Worm (Caenorhabditis elegans): ENCODE data around the gene aakb-2.

The aakb-2 gene

DNA sequence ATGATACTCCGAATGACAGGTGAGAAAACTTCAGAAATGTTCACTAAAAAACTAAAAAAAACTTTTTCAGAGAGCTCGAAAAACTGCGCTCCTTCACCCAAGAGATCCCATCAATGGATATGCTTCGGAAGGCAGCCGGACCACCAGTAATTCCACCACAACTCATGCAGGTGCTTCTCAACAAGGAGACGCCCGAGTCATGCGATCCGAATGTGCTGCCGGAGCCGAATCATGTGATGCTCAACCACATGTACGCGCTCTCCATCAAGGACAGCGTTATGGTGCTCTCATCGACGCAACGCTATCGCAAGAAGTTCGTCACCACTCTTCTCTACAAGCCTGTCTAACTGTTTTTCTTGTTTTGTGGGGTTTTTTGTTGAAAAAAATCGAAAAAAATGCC is 798 bp downstream of the aakb-2 start:
- no peak for TF ChIP-seq F37B4.10 (GFP tag; IDR thresholded peaks at IDR 0.05)

DNA sequence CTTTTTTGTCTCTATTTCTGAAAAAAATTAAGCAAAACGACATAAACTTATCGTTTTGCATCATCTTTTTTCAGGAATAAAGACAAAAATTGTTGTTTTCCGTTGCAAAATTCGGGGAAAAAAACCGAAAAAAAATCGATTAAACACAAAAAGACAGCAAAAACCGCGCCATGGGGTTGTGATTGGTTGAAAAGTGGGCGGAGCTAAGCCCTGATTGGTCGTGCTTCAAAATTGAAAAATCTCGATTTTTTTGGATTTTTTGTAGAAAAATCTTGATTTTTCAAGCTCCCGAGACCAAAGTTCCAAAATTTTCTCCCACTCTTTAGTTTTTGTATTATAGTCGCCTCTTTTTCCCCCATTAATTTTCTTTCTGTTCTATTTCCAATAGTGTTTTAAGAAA is 1.4 kb downstream of the aakb-2 start:
- TF ChIP-seq aptf-3 (GFP tag; IDR thresholded peaks at IDR 0.05) = no peak
- TF ChIP-seq pbrm-1 (GFP tag; IDR thresholded peaks at IDR 0.05) = 0 out of 2 replicates have a peak, but pooled peaks have one; percentile 21
- TF ChIP-seq Y79H2A.3 (GFP tag; conservative IDR thresholded peaks at IDR 0.05) = no peak
- 0 out of 2 replicates have a peak, but pooled peaks have one; percentile 20 for TF ChIP-seq madf-6 (GFP tag; IDR thresholded peaks at IDR 0.05)
- no peak for TF ChIP-seq gei-17 (GFP tag; optimal IDR thresholded peaks at IDR 0.05)
- no peak for TF ChIP-seq ama-1 (optimal IDR thresholded peaks at IDR 0.05)
- no peak for TF ChIP-seq ama-1 (GFP tag; optimal IDR thresholded peaks at IDR 0.05)
- TF ChIP-seq ekl-4 (GFP tag; IDR thresholded peaks at IDR 0.05) = peak; percentile 40; the same call in 1 of the 2 replicates
- no peak for TF ChIP-seq Y53F4B.3 (GFP tag; IDR thresholded peaks at IDR 0.05)
- no peak for TF ChIP-seq hlh-12 (tag; optimal IDR thresholded peaks at IDR 0.05)
- TF ChIP-seq him-1 (tag; optimal IDR thresholded peaks at IDR 0.05) = no peak

DNA sequence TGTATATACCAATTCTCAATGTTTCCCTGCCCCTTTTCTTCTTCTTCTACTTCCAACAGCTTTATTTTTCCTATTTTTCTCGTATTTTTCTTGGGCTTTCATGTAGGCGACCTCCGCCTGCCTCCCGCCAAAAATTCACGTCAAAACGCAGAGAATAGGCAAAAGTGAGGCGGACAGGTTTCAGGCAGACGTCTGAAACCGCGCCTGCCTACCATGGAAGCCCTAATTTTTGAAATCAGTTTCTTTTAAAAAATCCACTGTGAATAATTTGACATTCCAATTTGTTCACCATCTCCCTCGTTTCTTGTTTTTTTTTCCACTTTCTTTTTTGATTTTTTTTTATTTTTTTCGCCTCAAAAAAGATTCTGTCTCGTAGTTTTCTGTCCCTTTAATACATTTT is 1.8 kb downstream of the aakb-2 start:
- TF ChIP-seq lin-26 (GFP tag; IDR thresholded peaks at IDR 0.05) = peak; percentile 51; the same call in 1 of the 2 replicates
- no peak for TF ChIP-seq ceh-40 (GFP tag; IDR thresholded peaks at IDR 0.05)

DNA sequence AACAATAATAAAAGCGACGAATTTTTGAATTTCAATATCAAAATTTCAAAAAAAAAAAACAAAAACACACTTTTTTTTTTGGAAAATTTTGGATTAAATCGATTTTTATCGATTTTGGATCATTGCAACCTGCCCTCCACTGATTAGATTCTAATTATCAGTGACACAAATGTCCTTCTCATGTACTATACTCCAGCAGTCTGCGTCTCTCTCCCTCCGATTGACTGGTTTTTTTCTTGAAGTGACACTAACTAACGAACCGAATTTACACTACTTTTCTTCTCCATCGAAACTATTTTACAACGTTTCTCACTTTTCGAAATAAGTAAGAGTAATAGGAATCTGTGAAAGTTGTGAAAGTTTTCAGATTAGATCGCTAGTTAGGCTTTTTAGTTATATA is 3.8 kb downstream of the aakb-2 start:
- TF ChIP-seq ztf-28 (GFP tag; IDR thresholded peaks at IDR 0.05) (no peak), F10E7.11 (tag; optimal IDR thresholded peaks at IDR 0.05) (no peak), nhr-90 (tag; optimal IDR thresholded peaks at IDR 0.05) (no peak), cebp-1 (GFP tag; IDR thresholded peaks at IDR 0.05) (no peak), cebp-1 (tag; optimal IDR thresholded peaks at IDR 0.05) (peak; percentile 7), hmg-1.2 (GFP tag; IDR thresholded peaks at IDR 0.05) (peak; percentile 7; the same call in 1 of the 2 replicates), B0336.3 (GFP tag; IDR thresholded peaks at IDR 0.05) (no peak), unc-130 (GFP tag; optimal IDR thresholded peaks at IDR 0.05) (no peak), nhr-80 (tag; optimal IDR thresholded peaks at IDR 0.05) (peak; percentile 61), Y95B8A.8 (GFP tag; IDR thresholded peaks at IDR 0.05) (no peak), pbrm-1 (GFP tag; IDR thresholded peaks at IDR 0.05) (no peak), ceh-79 (tag; optimal IDR thresholded peaks at IDR 0.05) (no peak), Y53F4B.3 (GFP tag; IDR thresholded peaks at IDR 0.05) (no peak)

DNA sequence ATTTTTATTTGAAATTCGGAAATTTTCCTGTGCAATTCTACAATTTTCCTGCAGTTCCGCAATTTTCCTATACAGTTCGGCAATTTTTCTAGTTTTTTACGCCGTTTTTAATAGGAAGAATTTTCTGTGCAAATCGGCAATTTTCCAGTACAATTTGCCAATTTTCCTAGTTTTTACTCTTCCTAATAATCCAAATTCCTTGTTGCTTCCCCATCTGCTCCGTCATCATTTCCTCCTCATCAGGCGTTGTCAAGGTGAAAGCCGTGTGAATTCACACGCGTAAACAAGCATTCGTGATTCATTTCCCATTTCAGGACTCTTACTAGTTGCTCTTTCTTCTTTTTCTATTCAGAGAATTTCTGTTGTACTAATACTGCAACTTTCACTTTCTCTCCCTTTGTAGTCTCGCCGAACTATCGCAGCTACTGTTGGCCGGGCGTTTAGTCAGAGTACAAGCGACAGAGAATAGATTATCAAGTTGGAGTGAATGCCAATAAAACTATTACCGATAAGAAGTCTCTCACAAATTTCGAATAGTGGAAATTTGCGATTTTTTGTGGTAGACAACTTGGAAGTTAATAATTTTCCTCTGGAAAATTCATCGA is 4.7 kb downstream of the aakb-2 start:
- TF ChIP-seq dpff-1 (tag; optimal IDR thresholded peaks at IDR 0.05) (no peak), hlh-12 (tag; optimal IDR thresholded peaks at IDR 0.05) (no peak), nhr-80 (tag; optimal IDR thresholded peaks at IDR 0.05) (peak; percentile 82)

DNA sequence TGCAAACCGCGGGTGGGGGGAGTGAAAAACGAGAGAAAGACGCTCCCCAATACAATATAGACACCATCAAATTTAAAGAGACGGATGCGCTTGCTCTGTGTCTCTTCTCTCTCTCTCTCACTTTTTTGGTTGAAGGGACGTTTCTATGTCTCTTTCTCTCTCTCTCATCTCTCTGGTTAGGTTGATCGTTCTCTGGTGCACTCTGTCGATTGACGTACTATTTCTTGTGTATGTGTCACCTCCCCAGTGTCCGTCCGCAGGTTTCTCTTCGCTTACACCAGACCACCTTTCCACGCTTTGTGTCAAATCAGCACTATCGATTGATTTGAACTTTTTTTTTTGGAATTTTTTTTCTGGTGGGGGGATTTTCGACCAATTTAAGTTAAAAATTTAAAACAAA is 6.5 kb downstream of the aakb-2 start:
- peak; percentile 71 for TF ChIP-seq F23B12.7 (tag; optimal IDR thresholded peaks at IDR 0.05; ENCODE audit: insufficient read depth)
- peak; percentile 81 for TF ChIP-seq dox-1 (GFP tag; IDR thresholded peaks at IDR 0.05)
- TF ChIP-seq cebp-1 (GFP tag; IDR thresholded peaks at IDR 0.05) = peak; percentile 42; the same call in 1 of the 2 replicates
- peak; percentile 65 for TF ChIP-seq cebp-1 (tag; optimal IDR thresholded peaks at IDR 0.05)
- peak; percentile 89 for TF ChIP-seq nhr-80 (tag; optimal IDR thresholded peaks at IDR 0.05)
- TF ChIP-seq attf-5 (GFP tag; optimal IDR thresholded peaks at IDR 0.05) = peak; percentile 41
- peak; percentile 38 for TF ChIP-seq tbp1 (GFP tag; optimal IDR thresholded peaks at IDR 0.05)
- TF ChIP-seq zfh-2 (GFP tag; conservative IDR thresholded peaks at IDR 0.05) = peak; percentile 45; the same call in 1 of the 2 replicates
- peak; percentile 23 for TF ChIP-seq K12H6.12 (tag; optimal IDR thresholded peaks at IDR 0.05)
- TF ChIP-seq nhr-90 (tag; optimal IDR thresholded peaks at IDR 0.05) = peak; percentile 37
- 0 out of 2 replicates have a peak, but pooled peaks have one; percentile 34 for TF ChIP-seq Y56A3A.18 (GFP tag; IDR thresholded peaks at IDR 0.05)
- TF ChIP-seq lin-40 (tag; optimal IDR thresholded peaks at IDR 0.05) = peak; percentile 56
- TF ChIP-seq unc-62 (GFP tag; optimal IDR thresholded peaks at IDR 0.05) = peak; percentile 45
- TF ChIP-seq egl-18 (GFP tag; IDR thresholded peaks at IDR 0.05) = no peak
- peak; percentile 42 for TF ChIP-seq atf-7 (tag; optimal IDR thresholded peaks at IDR 0.05)
- TF ChIP-seq B0336.3 (GFP tag; IDR thresholded peaks at IDR 0.05) = peak; percentile 70; the same call in 1 of the 2 replicates
- no peak for TF ChIP-seq repo-1 (tag; optimal IDR thresholded peaks at IDR 0.05)
- TF ChIP-seq snpc-4 (GFP tag; optimal IDR thresholded peaks at IDR 0.05) = no peak
- peak; percentile 26 to 69 (median 48) for TF ChIP-seq snpc-4 (tag; optimal IDR thresholded peaks at IDR 0.05)
- TF ChIP-seq lsl-1 (GFP tag; optimal IDR thresholded peaks at IDR 0.05) = no peak

Data from whole organism, young adult.